Fruit fly (Drosophila melanogaster): ENCODE measurements around the gene CG15812.

The CG15812 gene

DNA sequence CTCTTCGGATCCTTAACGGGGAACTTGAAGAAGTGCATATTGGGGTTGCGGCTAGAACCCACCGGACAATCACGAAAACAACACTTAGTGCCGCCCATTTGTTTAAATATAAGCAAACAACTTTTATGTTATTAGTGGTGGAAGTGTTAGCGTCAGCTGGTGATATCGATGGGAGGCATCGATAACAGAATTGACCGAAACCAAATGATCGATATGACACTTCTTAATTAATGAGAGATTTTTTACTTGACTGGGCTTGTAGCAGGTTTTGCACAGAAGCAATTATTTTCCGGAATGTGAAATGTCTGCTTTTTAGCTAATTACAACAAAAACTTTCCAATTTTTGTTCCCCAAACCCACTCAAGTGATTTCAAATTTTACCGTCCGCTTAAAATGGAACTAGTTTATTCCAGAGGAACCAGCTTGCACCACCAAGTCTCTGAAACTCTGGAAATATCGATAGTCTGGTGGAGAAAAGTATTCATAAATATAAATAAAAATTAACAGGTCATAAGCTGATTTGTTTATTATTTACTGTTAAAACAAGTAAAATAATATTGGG, 32.6 kb downstream of the CG15812 start, which contains the start of gene CG14965 (continued):
- TF ChIP-seq her (GFP tag; optimal IDR thresholded peaks at IDR 0.05) = no peak
- TF ChIP-seq CG13123 (GFP tag; optimal IDR thresholded peaks at IDR 0.05) = no peak
- TF ChIP-seq ap (GFP tag; IDR thresholded peaks at IDR 0.05) = no peak
- TF ChIP-seq amos (GFP tag; IDR thresholded peaks at IDR 0.05; ENCODE audit: partially characterized antibody) = peak; percentile 87
- TF ChIP-seq CG4820 (GFP tag; optimal IDR thresholded peaks at IDR 0.05) = no peak
- peak; percentile 87 for TF ChIP-seq vnd (GFP tag; IDR thresholded peaks at IDR 0.05; ENCODE audit: partially characterized antibody)
- TF ChIP-seq Camta (GFP tag; optimal IDR thresholded peaks at IDR 0.05) = no peak
- no peak for TF ChIP-seq sug (tag; optimal IDR thresholded peaks at IDR 0.05)
- TF ChIP-seq crp (GFP tag; optimal IDR thresholded peaks at IDR 0.05) = peak in 1 of 2 experiments; percentile 81
- no peak for TF ChIP-seq ash1 (GFP tag; optimal IDR thresholded peaks at IDR 0.05)
- TF ChIP-seq fu2 (GFP tag; optimal IDR thresholded peaks at IDR 0.05) = no peak
- TF ChIP-seq BEAF-32 (GFP tag; optimal IDR thresholded peaks at IDR 0.05) = peak; percentile 95
- no peak for TF ChIP-seq HHEX (GFP tag; optimal IDR thresholded peaks at IDR 0.05)
- TF ChIP-seq CG12071 (GFP tag; optimal IDR thresholded peaks at IDR 0.05) = no peak
- TF ChIP-seq CG11093 (GFP tag; IDR thresholded peaks at IDR 0.05) = no peak
- TF ChIP-seq mirr (GFP tag; optimal IDR thresholded peaks at IDR 0.05) = no peak
- TF ChIP-seq tin (GFP tag; optimal IDR thresholded peaks at IDR 0.05) = no peak
- no peak for TF ChIP-seq ase (GFP tag; IDR thresholded peaks at IDR 0.05)
- TF ChIP-seq MTF-1 (GFP tag; optimal IDR thresholded peaks at IDR 0.05; ENCODE audit: borderline replicate concordance) = no peak
- no peak for TF ChIP-seq nom (GFP tag; optimal IDR thresholded peaks at IDR 0.05)
- no peak for TF ChIP-seq CG1792 (GFP tag; optimal IDR thresholded peaks at IDR 0.05)
- no peak for TF ChIP-seq gcm2 (GFP tag; optimal IDR thresholded peaks at IDR 0.05)

DNA sequence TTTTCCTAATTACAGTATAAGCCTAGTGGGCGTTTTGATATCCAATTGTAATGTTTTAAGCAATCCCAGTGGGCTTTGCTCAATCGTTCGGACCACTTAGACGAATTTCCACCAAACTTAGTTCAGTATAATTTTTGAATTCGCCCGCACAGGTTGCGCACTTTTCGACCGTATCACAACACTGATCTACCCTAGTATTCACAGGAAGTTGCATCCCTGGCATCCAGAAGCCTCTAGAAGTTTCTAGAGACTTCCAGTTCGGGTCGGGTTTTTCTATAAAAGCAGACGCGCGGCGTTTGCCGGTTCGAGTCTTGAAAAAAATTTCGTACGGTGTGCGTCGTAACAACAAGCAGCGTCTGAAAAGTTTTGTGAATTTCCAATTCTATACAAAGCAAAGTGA, 33.1 kb downstream of the CG15812 start, which contains the start of gene Hsp83:
Gene Hsp83, plus strand, starts transcription at position 58 of the 400 bp plus-strand sequence.
- TF ChIP-seq cad (GFP tag; optimal IDR thresholded peaks at IDR 0.05) (no peak), CG7556 (GFP tag; optimal IDR thresholded peaks at IDR 0.05) (peak; percentile 88), CG4328 (GFP tag; optimal IDR thresholded peaks at IDR 0.05) (peak; percentile 99), btn (GFP tag; optimal IDR thresholded peaks at IDR 0.05) (peak; percentile 94), Lim3 (GFP tag; IDR thresholded peaks at IDR 0.05) (0 out of 2 replicates have a peak, but pooled peaks have one; percentile 17), CG11504 (tag; optimal IDR thresholded peaks at IDR 0.05) (peak; percentile 85), CG14860 (GFP tag; IDR thresholded peaks at IDR 0.05; ENCODE audit: partially characterized antibody) (no peak), CG3838 (GFP tag; optimal IDR thresholded peaks at IDR 0.05) (peak; percentile 52), Abd-B (GFP tag; optimal IDR thresholded peaks at IDR 0.05) (no peak), Camta (GFP tag; optimal IDR thresholded peaks at IDR 0.05) (peak; percentile 92), CG7745 (tag; optimal IDR thresholded peaks at IDR 0.05) (peak; percentile 80), zfh2 (GFP tag; optimal IDR thresholded peaks at IDR 0.05) (peak; percentile 81), ssp (GFP tag; IDR thresholded peaks at IDR 0.05) (peak; percentile 65), CG3995 (GFP tag; optimal IDR thresholded peaks at IDR 0.05) (peak; percentile 81), Six4 (GFP tag; optimal IDR thresholded peaks at IDR 0.05) (peak; percentile 88), pum (GFP tag; optimal IDR thresholded peaks at IDR 0.05) (peak; percentile 81), Sry-β (GFP tag; optimal IDR thresholded peaks at IDR 0.05) (peak; percentile 73), Fer2 (tag; optimal IDR thresholded peaks at IDR 0.05) (peak; percentile 91), pb (GFP tag; optimal IDR thresholded peaks at IDR 0.05) (peak; percentile 96), CG4360 (GFP tag; IDR thresholded peaks at IDR 0.05) (peak; percentile 74), Asciz (GFP tag; optimal IDR thresholded peaks at IDR 0.05) (peak; percentile 97), Dp (GFP tag; optimal IDR thresholded peaks at IDR 0.05) (peak; percentile 94), grn (GFP tag; optimal IDR thresholded peaks at IDR 0.05) (peak; percentile 81), tap (tag; optimal IDR thresholded peaks at IDR 0.05) (peak; percentile 92), unc-4 (GFP tag; IDR thresholded peaks at IDR 0.05; ENCODE audit: partially characterized antibody) (peak; percentile 0; the same call in 1 of the 2 replicates), zen2 (GFP tag; IDR thresholded peaks at IDR 0.05; ENCODE audit: partially characterized antibody) (no peak; the same call in 2 of the 3 replicates), CHES-1-like (GFP tag; optimal IDR thresholded peaks at IDR 0.05) (peak; percentile 96), CG7786 (GFP tag; optimal IDR thresholded peaks at IDR 0.05) (peak; percentile 89), nmo (GFP tag; optimal IDR thresholded peaks at IDR 0.05) (peak; percentile 79)
